Fruit fly (Drosophila melanogaster): Measurements from ENCODE around the gene sov.

sov gene

DNA sequence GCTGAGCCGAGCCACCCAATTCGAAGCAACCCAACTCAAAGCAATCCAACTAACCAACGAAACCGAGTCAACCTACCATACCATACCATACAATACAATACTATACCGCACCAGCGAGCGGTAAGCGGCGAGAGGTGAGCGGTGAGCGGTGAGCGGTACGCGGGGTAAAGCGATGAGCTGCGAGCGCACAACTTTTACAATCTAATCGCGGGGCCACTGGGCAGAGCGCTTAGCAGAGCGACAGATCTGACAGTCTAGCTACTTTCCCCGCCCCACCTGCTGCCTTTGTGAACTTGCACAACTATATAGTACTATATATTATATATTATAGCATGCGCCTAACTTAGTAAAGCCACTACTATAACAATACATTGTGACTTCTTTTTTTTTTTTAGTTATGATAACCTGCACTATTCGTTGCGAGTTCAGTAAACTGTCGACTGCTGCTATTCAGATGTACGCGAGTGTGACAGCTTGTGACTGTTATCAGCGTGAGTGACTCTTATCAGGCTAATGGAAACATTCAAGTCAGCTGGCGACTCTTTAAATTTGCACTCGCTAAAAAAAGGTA lies 44.7 kb downstream of the sov start (continued):
- TF ChIP-seq bsh (GFP tag; optimal IDR thresholded peaks at IDR 0.05) (peak in 1 of 2 experiments; percentile 42), croc (GFP tag; conservative IDR thresholded peaks at IDR 0.05) (no peak; the same call in 2 of the 3 replicates), CG6254 (GFP tag; optimal IDR thresholded peaks at IDR 0.05) (peak; percentile 38), CG4820 (GFP tag; optimal IDR thresholded peaks at IDR 0.05) (peak; percentile 6), Ravus (GFP tag; IDR thresholded peaks at IDR 0.05) (no peak), E2f1 (GFP tag; IDR thresholded peaks at IDR 0.05) (0 out of 2 replicates have a peak, but pooled peaks have one; percentile 8), lov (optimal IDR thresholded peaks at IDR 0.05) (no peak), lov (GFP tag; IDR thresholded peaks at IDR 0.05) (no peak), row (GFP tag; IDR thresholded peaks at IDR 0.05) (peak; percentile 93), CG2678 (tag; optimal IDR thresholded peaks at IDR 0.05) (peak; percentile 54), Hr51 (GFP tag; optimal IDR thresholded peaks at IDR 0.05) (peak in 1 of 2 experiments; percentile 61), CG18619 (GFP tag; optimal IDR thresholded peaks at IDR 0.05) (peak; percentile 46), CG2199 (GFP tag; IDR thresholded peaks at IDR 0.05) (peak; percentile 98), Adf1 (GFP tag; IDR thresholded peaks at IDR 0.05) (peak; percentile 78), crol (GFP tag; IDR thresholded peaks at IDR 0.05) (peak; percentile 100), Mrtf (GFP tag; IDR thresholded peaks at IDR 0.05) (0 out of 3 replicates have a peak, but pooled peaks have one; percentile 26), insv (GFP tag; optimal IDR thresholded peaks at IDR 0.05) (no peak), slp2 (GFP tag; optimal IDR thresholded peaks at IDR 0.05) (no peak), Xbp1 (GFP tag; optimal IDR thresholded peaks at IDR 0.05) (peak; percentile 46), CG14014 (GFP tag; IDR thresholded peaks at IDR 0.05) (no peak), CG10321 (GFP tag; IDR thresholded peaks at IDR 0.05) (no peak), Vsx1 (GFP tag; optimal IDR thresholded peaks at IDR 0.05) (peak; percentile 87), CG10543 (GFP tag; optimal IDR thresholded peaks at IDR 0.05) (peak; percentile 92), CG9932 (GFP tag; IDR thresholded peaks at IDR 0.05) (peak; percentile 25; the same call in 1 of the 2 replicates), CG13424 (tag; optimal IDR thresholded peaks at IDR 0.05) (peak; percentile 37), nmo (GFP tag; optimal IDR thresholded peaks at IDR 0.05) (peak; percentile 24), CG9215 (GFP tag; IDR thresholded peaks at IDR 0.05) (peak; percentile 33; the same call in 1 of the 2 replicates), Oli (tag; optimal IDR thresholded peaks at IDR 0.05) (peak; percentile 46), CG15011 (GFP tag; optimal IDR thresholded peaks at IDR 0.05) (no peak), mld (GFP tag; IDR thresholded peaks at IDR 0.05; ENCODE audit: partially characterized antibody) (no peak), B-H2 (GFP tag; optimal IDR thresholded peaks at IDR 0.05) (peak; percentile 20), unc-4 (GFP tag; IDR thresholded peaks at IDR 0.05; ENCODE audit: partially characterized antibody) (0 out of 2 replicates have a peak, but pooled peaks have one; percentile 15), gro (GFP tag; optimal IDR thresholded peaks at IDR 0.05) (peak; percentile 20), Jarid2 (GFP tag; optimal IDR thresholded peaks at IDR 0.05) (no peak), Trl (optimal IDR thresholded peaks at IDR 0.05) (peak; percentile 22 to 53), Trl (GFP tag; optimal IDR thresholded peaks at IDR 0.05) (no peak), oc (tag; optimal IDR thresholded peaks at IDR 0.05) (peak; percentile 54), lbe (GFP tag; optimal IDR thresholded peaks at IDR 0.05) (peak; percentile 43), Xrp1 (GFP tag; IDR thresholded peaks at IDR 0.05) (peak; percentile 43; the same call in 1 of the 2 replicates), pzg (GFP tag; optimal IDR thresholded peaks at IDR 0.05) (peak; percentile 6), CG32767 (GFP tag; IDR thresholded peaks at IDR 0.05) (no peak), lmd (GFP tag; IDR thresholded peaks at IDR 0.05) (peak; percentile 30; the same call in 1 of the 2 replicates), bcd (GFP tag; optimal IDR thresholded peaks at IDR 0.05) (peak; percentile 47), grn (GFP tag; optimal IDR thresholded peaks at IDR 0.05) (peak; percentile 33), lola (GFP tag; optimal IDR thresholded peaks at IDR 0.05) (peak in 1 of 3 experiments; percentile 11), dmrt99B (tag; optimal IDR thresholded peaks at IDR 0.05) (peak; percentile 50), CG11560 (tag; IDR thresholded peaks at IDR 0.05) (no peak), az2 (GFP tag; optimal IDR thresholded peaks at IDR 0.05) (peak; percentile 49), B-H1 (GFP tag; IDR thresholded peaks at IDR 0.05) (peak; percentile 51; the same call in 2 of the 3 replicates), onecut (GFP tag; IDR thresholded peaks at IDR 0.05) (no peak)
